Worm (Caenorhabditis elegans) whole organism, L3 larva: ENCODE measurements around the gene F48G7.7.
A peak's percentile ranks its signal among the peaks of the same experiment; 100 is the strongest.

Source experiments
- ZK546.5 ChIP-seq: sonication (generic microtip); optimal IDR thresholded peaks from 2 replicates; lab custom pipeline; 2017; ENCODE audit warnings: missing biosample characterization, missing genetic modification characterization
- aly-2 ChIP-seq: fragments of 150-350 bp; optimal IDR thresholded peaks from 2 replicates; lab custom pipeline; 2014; ENCODE audit warnings: missing biosample characterization, missing genetic modification characterization
- ama-1 ChIP-seq: fragments of 150-350 bp; optimal IDR thresholded peaks from 2 replicates; lab custom pipeline; 2018
- ceh-16 ChIP-seq: sonication (generic microtip); optimal IDR thresholded peaks from 2 replicates; lab custom pipeline; 2017; ENCODE audit warnings: missing biosample characterization, missing genetic modification characterization
- ceh-82 ChIP-seq: fragments of 150-350 bp; optimal IDR thresholded peaks from 2 replicates; lab custom pipeline; 2014; ENCODE audit warnings: missing biosample characterization, missing genetic modification characterization
- ceh-9 ChIP-seq: sonication (generic microtip); optimal IDR thresholded peaks from 2 replicates; lab custom pipeline; 2018; ENCODE audit warnings: missing biosample characterization, missing genetic modification characterization
- daf-12 ChIP-seq: fragments of 150-350 bp; optimal IDR thresholded peaks from 2 replicates; lab custom pipeline; 2014; ENCODE audit warnings: missing biosample characterization, missing genetic modification reagents, missing genetic modification characterization
- egl-27 ChIP-seq: sonication (generic microtip); optimal IDR thresholded peaks from 4 replicates; lab custom pipeline; 2017; ENCODE audit warnings: missing biosample characterization, missing genetic modification reagents, missing genetic modification characterization
- egl-5 ChIP-seq: fragments of 150-350 bp; optimal IDR thresholded peaks from 2 replicates; lab custom pipeline; 2017; ENCODE audit warnings: missing biosample characterization, missing genetic modification reagents, missing genetic modification characterization, inconsistent platforms
- elt-1 ChIP-seq: fragments of 150-350 bp; optimal IDR thresholded peaks from 2 replicates; lab custom pipeline; 2014; ENCODE audit warnings: missing biosample characterization, missing genetic modification characterization
- elt-3 ChIP-seq, 3 experiments: fragments of 150-350 bp in 1 of 3; sonication (generic microtip) in 2 of 3; optimal IDR thresholded peaks; 2 replicates in 2 of 3; 4 replicates in 1 of 3; lab custom pipeline; 2014 to 2017; ENCODE audit warnings: missing biosample characterization in 3 of 3, missing genetic modification characterization in 3 of 3
- eor-1 ChIP-seq, 2 experiments: fragments of 150-350 bp; optimal IDR thresholded peaks; 2 replicates each; lab custom pipeline; 2014 to 2018; ENCODE audit warnings: missing biosample characterization in 2 of 2, missing genetic modification characterization in 2 of 2
- fkh-10 ChIP-seq: sonication (generic microtip); optimal IDR thresholded peaks from 2 replicates; lab custom pipeline; 2017; ENCODE audit warnings: missing biosample characterization, missing genetic modification reagents, missing genetic modification characterization
- fkh-2 ChIP-seq: fragments of 150-350 bp; optimal IDR thresholded peaks from 2 replicates; lab custom pipeline; 2014; ENCODE audit warnings: missing biosample characterization, missing genetic modification reagents, missing genetic modification characterization
- fos-1 ChIP-seq: fragments of 150-350 bp; optimal IDR thresholded peaks from 2 replicates; lab custom pipeline; 2014; ENCODE audit warnings: missing biosample characterization, missing genetic modification characterization
- hmg-11 ChIP-seq: sonication (generic microtip); optimal IDR thresholded peaks from 2 replicates; lab custom pipeline; 2016; ENCODE audit warnings: missing genetic modification characterization, missing compliant biosample characterization
- lin-15B ChIP-seq: fragments of 150-350 bp; optimal IDR thresholded peaks from 2 replicates; lab custom pipeline; 2014; ENCODE audit warnings: missing biosample characterization, missing genetic modification characterization
- lin-39 ChIP-seq: fragments of 150-350 bp; optimal IDR thresholded peaks from 2 replicates; lab custom pipeline; 2018; ENCODE audit warnings: missing biosample characterization, missing genetic modification reagents, missing genetic modification characterization
- lsy-12 ChIP-seq: sonication (generic microtip); optimal IDR thresholded peaks from 2 replicates; lab custom pipeline; 2016; ENCODE audit warnings: mild to moderate bottlenecking, missing genetic modification characterization, missing compliant biosample characterization
- mdl-1 ChIP-seq: fragments of 150-350 bp; optimal IDR thresholded peaks from 2 replicates; lab custom pipeline; 2014; ENCODE audit warnings: missing biosample characterization, missing genetic modification characterization
- nfya-1 ChIP-seq: sonication (generic microtip); optimal IDR thresholded peaks from 2 replicates; lab custom pipeline; 2017; ENCODE audit warnings: missing genetic modification characterization, mild to moderate bottlenecking, missing compliant biosample characterization, antibody characterized with exemption, moderate library complexity; ENCODE audit not compliant: insufficient read depth
- nhr-11 ChIP-seq: fragments of 150-350 bp; optimal IDR thresholded peaks from 2 replicates; lab custom pipeline; 2014; ENCODE audit warnings: missing biosample characterization, missing genetic modification characterization
- nhr-12 ChIP-seq: fragments of 150-350 bp; optimal IDR thresholded peaks from 2 replicates; lab custom pipeline; 2014; ENCODE audit warnings: missing biosample characterization, missing genetic modification characterization
- nhr-237 ChIP-seq: fragments of 150-350 bp; optimal IDR thresholded peaks from 2 replicates; lab custom pipeline; 2014; ENCODE audit warnings: missing biosample characterization, missing genetic modification characterization
- nhr-25 ChIP-seq: sonication (generic microtip); optimal IDR thresholded peaks from 2 replicates; lab custom pipeline; 2017; ENCODE audit warnings: missing biosample characterization, missing genetic modification characterization
- nhr-28 ChIP-seq: fragments of 150-350 bp; optimal IDR thresholded peaks from 2 replicates; lab custom pipeline; 2014; ENCODE audit warnings: missing biosample characterization, missing genetic modification characterization
- nhr-43 ChIP-seq: sonication (generic microtip); optimal IDR thresholded peaks from 2 replicates; lab custom pipeline; 2016; ENCODE audit warnings: mild to moderate bottlenecking, missing genetic modification characterization, missing compliant biosample characterization; ENCODE audit not compliant: poor library complexity, severe bottlenecking
- nhr-67 ChIP-seq: fragments of 150-350 bp; optimal IDR thresholded peaks from 2 replicates; lab custom pipeline; 2014; ENCODE audit warnings: missing biosample characterization, missing genetic modification characterization
- nhr-76 ChIP-seq: fragments of 150-350 bp; sonication (generic microtip); optimal IDR thresholded peaks from 5 replicates; lab custom pipeline; 2014; ENCODE audit warnings: missing biosample characterization, missing genetic modification characterization
- sea-2 ChIP-seq: fragments of 150-350 bp; sonication (generic microtip); optimal IDR thresholded peaks from 4 replicates; lab custom pipeline; 2014; ENCODE audit warnings: missing biosample characterization, missing genetic modification reagents, missing genetic modification characterization
- tbx-2 ChIP-seq: sonication (generic microtip); optimal IDR thresholded peaks from 2 replicates; lab custom pipeline; 2016; ENCODE audit warnings: mild to moderate bottlenecking, missing genetic modification characterization, missing compliant biosample characterization
- unc-62 ChIP-seq: fragments of 150-350 bp; sonication (generic microtip); optimal IDR thresholded peaks from 4 replicates; lab custom pipeline; 2014; ENCODE audit warnings: missing biosample characterization, missing genetic modification reagents, missing genetic modification characterization
- zag-1 ChIP-seq: fragments of 150-350 bp; optimal IDR thresholded peaks from 2 replicates; lab custom pipeline; 2014; ENCODE audit warnings: missing biosample characterization, missing genetic modification characterization
- ztf-11 ChIP-seq: fragments of 150-350 bp; optimal IDR thresholded peaks from 2 replicates; lab custom pipeline; 2014; ENCODE audit warnings: missing biosample characterization, missing genetic modification characterization

Gene F48G7.7

ce11 chrV:652940-653339 lies 26.7 kb upstream of the F48G7.7 start, which contains the start of gene srj-5:
srj-5 (minus strand) TSS chrV:653040.
- TF ChIP-seq nhr-28 (tag; lab: Kevin White, UChicago) = no peak
- TF ChIP-seq hmg-11 (tag; lab: Kevin White, UChicago) = no peak
- TF ChIP-seq nhr-237 (tag; lab: Kevin White, UChicago) = no peak
- TF ChIP-seq ceh-9 = no peak
- TF ChIP-seq mdl-1 (tag; lab: Kevin White, UChicago) = no peak
- no peak for TF ChIP-seq lsy-12 (tag; lab: Kevin White, UChicago)
- TF ChIP-seq ceh-82 (tag; lab: Kevin White, UChicago) = no peak
- no peak for TF ChIP-seq egl-27 (tag; lab: Kevin White, UChicago)
- TF ChIP-seq nhr-76 (tag; lab: Kevin White, UChicago) = no peak
- TF ChIP-seq elt-3 (tag; optimal IDR thresholded peaks at IDR 0.05; lab: Kevin White, UChicago) = no peak
- TF ChIP-seq ama-1 (lab: Kevin White, UChicago) = no peak
- TF ChIP-seq nhr-25 = no peak
- no peak for TF ChIP-seq ceh-16 (tag; lab: Kevin White, UChicago)
- no peak for TF ChIP-seq nhr-12 (tag; lab: Kevin White, UChicago)
- TF ChIP-seq elt-1 (tag; lab: Kevin White, UChicago) = no peak
- TF ChIP-seq nhr-67 (tag; lab: Kevin White, UChicago) = no peak
- TF ChIP-seq eor-1 (tag; optimal IDR thresholded peaks at IDR 0.05; lab: Kevin White, UChicago) = no peak
- TF ChIP-seq unc-62 (GFP tag; lab: Kevin White, UChicago) = no peak

ce11 chrV:646888-647287 lies 20.7 kb upstream of the F48G7.7 start, which contains the start of gene ugt-42:
ugt-42 (plus strand) TSS chrV:647188.
- TF ChIP-seq daf-12 (tag; lab: Kevin White, UChicago) (no peak), mdl-1 (tag; lab: Kevin White, UChicago) (no peak), zag-1 (tag; lab: Kevin White, UChicago) (no peak), nhr-12 (tag; lab: Kevin White, UChicago) (no peak), egl-5 (tag; lab: Kevin White, UChicago) (no peak), nhr-11 (tag; lab: Kevin White, UChicago) (no peak), nfya-1 (tag; lab: Kevin White, UChicago) (no peak)

- TF ChIP-seq sea-2 = no peak
- no peak for TF ChIP-seq aly-2 (tag; lab: Kevin White, UChicago)
- no peak for TF ChIP-seq fos-1 (tag; lab: Kevin White, UChicago)
- no peak for TF ChIP-seq elt-3 (tag; optimal IDR thresholded peaks at IDR 0.05; lab: Kevin White, UChicago)
- no peak for TF ChIP-seq nhr-28 (tag; lab: Kevin White, UChicago)
- TF ChIP-seq ceh-82 (tag; lab: Kevin White, UChicago) = no peak
- TF ChIP-seq, all 47 proteins: peak for 0
Observed at ce11 chrV:646129-646528, 19.9 kb upstream of the F48G7.7 start, which contains the start of gene F48G7.12. F48G7.12 (minus strand) TSS chrV:646229.

- no peak for TF ChIP-seq lin-15B (tag; lab: Kevin White, UChicago)
- TF ChIP-seq nhr-25 = no peak
- TF ChIP-seq fkh-2 (tag; lab: Kevin White, UChicago) = no peak
- TF ChIP-seq nhr-43 = no peak
- TF ChIP-seq lin-39 (tag; lab: Kevin White, UChicago) = peak; percentile 17
- no peak for TF ChIP-seq ama-1 (lab: Kevin White, UChicago)
- TF ChIP-seq egl-5 (tag; lab: Kevin White, UChicago) = peak; percentile 29
- peak; percentile 41 for TF ChIP-seq hmg-11 (tag; lab: Kevin White, UChicago)
Observed at ce11 chrV:642750-643149, 16.5 kb upstream of the F48G7.7 start, which contains the start of gene nhr-190. nhr-190 (minus strand) TSS chrV:642924.

- TF ChIP-seq aly-2 (tag; lab: Kevin White, UChicago) (no peak), unc-62 (GFP tag; lab: Kevin White, UChicago) (no peak), ama-1 (lab: Kevin White, UChicago) (no peak), tbx-2 (tag; lab: Kevin White, UChicago) (no peak), nfya-1 (tag; lab: Kevin White, UChicago) (no peak), ztf-11 (no peak), ZK546.5 (tag; lab: Kevin White, UChicago) (no peak), lin-39 (tag; lab: Kevin White, UChicago) (no peak), lsy-12 (tag; lab: Kevin White, UChicago) (no peak), fkh-10 (GFP tag; lab: Kevin White, UChicago) (no peak), ceh-16 (tag; lab: Kevin White, UChicago) (no peak)
Observed at ce11 chrV:638328-638727, 12.1 kb upstream of the F48G7.7 start, which contains the start of gene srj-37. srj-37 (plus strand) TSS chrV:638628.
